Worm (Caenorhabditis elegans) whole organism, L4/young adult: ENCODE results near the gene tif-1A.

Experiments
- W03F9.2 ChIP-seq: fragments of 150-350 bp; optimal IDR thresholded peaks from 2 replicates; lab custom pipeline; 2014; ENCODE audit warnings: missing biosample characterization, missing genetic modification characterization
- dao-5 ChIP-seq: sonication (generic microtip); optimal IDR thresholded peaks from 2 replicates; lab custom pipeline; 2016; ENCODE audit warnings: missing genotype, missing genetic modification characterization, moderate library complexity, missing compliant biosample characterization
- him-1 ChIP-seq: sonication (generic microtip); optimal IDR thresholded peaks from 2 replicates; lab custom pipeline; 2016; ENCODE audit warnings: missing genotype, missing genetic modification reagents, missing genetic modification characterization, missing compliant biosample characterization

DNA sequence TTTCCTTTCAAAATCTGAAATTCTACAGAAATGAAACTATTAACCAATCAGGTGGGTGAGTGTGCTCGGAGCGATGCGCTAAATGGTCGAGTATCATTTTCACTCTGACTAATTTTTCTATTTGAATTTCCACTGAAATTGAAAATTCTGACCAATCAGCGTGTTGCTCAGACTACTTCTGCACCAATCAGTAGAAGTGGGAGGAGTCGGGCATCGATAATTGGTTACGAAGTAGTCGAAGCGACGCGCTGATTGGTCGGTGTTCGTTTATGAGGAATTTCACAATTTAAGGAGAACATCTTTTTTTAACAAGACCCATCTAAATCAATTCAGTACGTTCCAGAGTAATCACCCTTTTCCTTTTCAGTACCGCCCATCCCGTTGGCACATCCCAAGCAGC is 5.3 kb upstream of the tif-1A start:
- TF ChIP-seq W03F9.2 (tag; lab: Kevin White, UChicago) (no peak), dao-5 (no peak), him-1 (no peak)
